Fruit fly (Drosophila melanogaster): ENCODE measurements around the gene ppk18.

Gene ppk18

DNA sequence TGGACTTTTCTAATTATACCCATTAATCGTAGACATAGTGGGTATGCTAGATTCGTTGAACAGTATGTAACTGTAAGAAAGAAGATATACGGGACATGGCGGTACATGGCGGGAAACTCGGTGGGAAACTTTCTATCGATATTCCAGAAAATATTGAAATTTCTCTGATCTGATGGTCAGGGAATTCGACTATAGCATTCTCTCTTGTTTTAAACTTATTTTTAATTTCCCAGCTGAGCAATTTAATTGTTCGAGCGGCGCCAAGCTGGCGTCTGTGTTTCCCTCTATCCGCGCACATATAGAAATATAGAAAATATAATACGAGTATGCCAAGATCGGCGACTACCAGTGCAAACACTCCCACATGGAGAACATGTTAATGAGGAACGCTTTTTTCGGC, 8.4 kb upstream of the ppk18 start (continued):
- no peak for TF ChIP-seq CG12219 (GFP tag; optimal IDR thresholded peaks at IDR 0.05)
- no peak for TF ChIP-seq Mad (GFP tag; optimal IDR thresholded peaks at IDR 0.05)
- TF ChIP-seq Myb (GFP tag; optimal IDR thresholded peaks at IDR 0.05): peak; percentile 31
- no peak for TF ChIP-seq sc (optimal IDR thresholded peaks at IDR 0.05)
- no peak for TF ChIP-seq sc (GFP tag; optimal IDR thresholded peaks at IDR 0.05)
- no peak for TF ChIP-seq Bgb (GFP tag; IDR thresholded peaks at IDR 0.05; ENCODE audit: partially characterized antibody)
- TF ChIP-seq CG11093 (GFP tag; IDR thresholded peaks at IDR 0.05): no peak
- no peak for TF ChIP-seq hkb (optimal IDR thresholded peaks at IDR 0.05)
- TF ChIP-seq hkb (GFP tag; IDR thresholded peaks at IDR 0.05): no peak
- TF ChIP-seq gcm2 (GFP tag; optimal IDR thresholded peaks at IDR 0.05): no peak
- TF ChIP-seq CG1529 (GFP tag; optimal IDR thresholded peaks at IDR 0.05): no peak
- no peak for TF ChIP-seq Hr39 (optimal IDR thresholded peaks at IDR 0.05)
- TF ChIP-seq bcd (GFP tag; optimal IDR thresholded peaks at IDR 0.05): no peak
- no peak for TF ChIP-seq emc (GFP tag; optimal IDR thresholded peaks at IDR 0.05)
- no peak for TF ChIP-seq CG10209 (GFP tag; optimal IDR thresholded peaks at IDR 0.05)
- no peak for TF ChIP-seq chn (GFP tag; optimal IDR thresholded peaks at IDR 0.05)
- no peak for TF ChIP-seq crc (GFP tag; optimal IDR thresholded peaks at IDR 0.05)
- no peak for TF ChIP-seq dmrt11E (tag; optimal IDR thresholded peaks at IDR 0.05)
- no peak for TF ChIP-seq gcm (GFP tag; optimal IDR thresholded peaks at IDR 0.05)
- no peak for TF ChIP-seq CG6254 (GFP tag; optimal IDR thresholded peaks at IDR 0.05)
- no peak for TF ChIP-seq ems (GFP tag; optimal IDR thresholded peaks at IDR 0.05)
- TF ChIP-seq ci (GFP tag; IDR thresholded peaks at IDR 0.05): no peak
- no peak for TF ChIP-seq rib (GFP tag; IDR thresholded peaks at IDR 0.05)
- no peak for TF ChIP-seq CG4360 (GFP tag; IDR thresholded peaks at IDR 0.05)
- TF ChIP-seq yki (optimal IDR thresholded peaks at IDR 0.05): no peak
- no peak for TF ChIP-seq Tbp (GFP tag; optimal IDR thresholded peaks at IDR 0.05)
- TF ChIP-seq slp2 (GFP tag; optimal IDR thresholded peaks at IDR 0.05): no peak
- no peak for TF ChIP-seq dmrt99B (tag; optimal IDR thresholded peaks at IDR 0.05)
- TF ChIP-seq dati (GFP tag; IDR thresholded peaks at IDR 0.05): no peak
- TF ChIP-seq CG1792 (GFP tag; optimal IDR thresholded peaks at IDR 0.05): no peak
- no peak for TF ChIP-seq prd (optimal IDR thresholded peaks at IDR 0.05)
- TF ChIP-seq prd (GFP tag; IDR thresholded peaks at IDR 0.05): no peak
- no peak for TF ChIP-seq eyg (GFP tag; optimal IDR thresholded peaks at IDR 0.05)
- TF ChIP-seq CG9727 (GFP tag; optimal IDR thresholded peaks at IDR 0.05): no peak
- no peak for TF ChIP-seq CG2202 (tag; optimal IDR thresholded peaks at IDR 0.05)
- TF ChIP-seq grau (tag; optimal IDR thresholded peaks at IDR 0.05): peak; percentile 52
- no peak for TF ChIP-seq Lim3 (GFP tag; IDR thresholded peaks at IDR 0.05)
- TF ChIP-seq CG4707 (GFP tag; optimal IDR thresholded peaks at IDR 0.05): no peak
- TF ChIP-seq CG4617 (GFP tag; optimal IDR thresholded peaks at IDR 0.05; ENCODE audit: borderline replicate concordance): no peak
- TF ChIP-seq stwl (tag; optimal IDR thresholded peaks at IDR 0.05): no peak
- no peak for TF ChIP-seq bigmax (GFP tag; optimal IDR thresholded peaks at IDR 0.05)
- no peak for TF ChIP-seq CG6175 (GFP tag; IDR thresholded peaks at IDR 0.05)
- TF ChIP-seq CG34376 (GFP tag; optimal IDR thresholded peaks at IDR 0.05): no peak
- no peak for TF ChIP-seq CkIIα-i1 (GFP tag; IDR thresholded peaks at IDR 0.05)
- TF ChIP-seq tup (GFP tag; optimal IDR thresholded peaks at IDR 0.05): no peak
- TF ChIP-seq CG2120 (GFP tag; optimal IDR thresholded peaks at IDR 0.05): peak; percentile 73
- no peak for TF ChIP-seq CG12299 (tag; optimal IDR thresholded peaks at IDR 0.05)
- peak; percentile 42 for TF ChIP-seq CG9817 (tag; optimal IDR thresholded peaks at IDR 0.05)
- no peak for TF ChIP-seq CG17829 (tag; optimal IDR thresholded peaks at IDR 0.05)
- TF ChIP-seq Dek (tag; optimal IDR thresholded peaks at IDR 0.05): no peak
- TF ChIP-seq Hr3 (GFP tag; optimal IDR thresholded peaks at IDR 0.05): peak; percentile 29
- TF ChIP-seq fu2 (GFP tag; optimal IDR thresholded peaks at IDR 0.05): no peak
- no peak for TF ChIP-seq lola (GFP tag; optimal IDR thresholded peaks at IDR 0.05)
- TF ChIP-seq tll (GFP tag; optimal IDR thresholded peaks at IDR 0.05): no peak
